Fruit fly (Drosophila melanogaster) whole organism: ENCODE data around the gene crn.

Experiments
- CG8478 ChIP-seq: fragments of >200 bp; optimal IDR thresholded peaks from 2 replicates; lab custom pipeline; 2018; ENCODE audit warnings: inconsistent platforms
- Dll ChIP-seq: fragments of >200 bp; optimal IDR thresholded peaks from 2 replicates; lab custom pipeline; 2017
- EcR ChIP-seq, 2 experiments: fragments of >200 bp; optimal IDR thresholded peaks; 2 replicates each; lab custom pipeline; 2017; ENCODE audit warnings: missing biosample characterization in 2 of 2, missing genetic modification characterization in 2 of 2, missing genetic modification reagents in 2 of 2
- psq ChIP-seq: fragments of >200 bp; optimal IDR thresholded peaks from 2 replicates; lab custom pipeline; 2017
- usp ChIP-seq: fragments of >200 bp; optimal IDR thresholded peaks from 2 replicates; lab custom pipeline; 2017; ENCODE audit warnings: missing biosample characterization, missing genetic modification characterization, mixed read lengths

- TF ChIP-seq psq (lab: Kevin White, UChicago) (no peak), usp (GFP tag; lab: Kevin White, UChicago) (no peak), EcR (GFP tag; optimal IDR thresholded peaks at IDR 0.05; lab: Kevin White, UChicago) (no peak), CG8478 (lab: Kevin White, UChicago) (no peak), Dll (lab: Kevin White, UChicago) (no peak)
Observed at dm6 chrX:2249763-2250162, at the start of gene crn.
